Worm (Caenorhabditis elegans) whole organism, young adult: ENCODE measurements around the gene strd-1.

Source experiments
- ama-1 ChIP-seq, 3 experiments: fragments of 150-350 bp in 1 of 3; sonication (generic microtip) in 2 of 3; optimal IDR thresholded peaks; 2 replicates each; lab custom pipeline; 2014 to 2018; ENCODE audit warnings: missing biosample characterization in 2 of 3, missing genetic modification characterization in 2 of 3, missing genetic modification reagents in 2 of 3
- dpl-1 ChIP-seq: fragments of 150-350 bp; optimal IDR thresholded peaks from 2 replicates; lab custom pipeline; 2014; ENCODE audit warnings: missing biosample characterization, missing genetic modification reagents, missing genetic modification characterization

DNA sequence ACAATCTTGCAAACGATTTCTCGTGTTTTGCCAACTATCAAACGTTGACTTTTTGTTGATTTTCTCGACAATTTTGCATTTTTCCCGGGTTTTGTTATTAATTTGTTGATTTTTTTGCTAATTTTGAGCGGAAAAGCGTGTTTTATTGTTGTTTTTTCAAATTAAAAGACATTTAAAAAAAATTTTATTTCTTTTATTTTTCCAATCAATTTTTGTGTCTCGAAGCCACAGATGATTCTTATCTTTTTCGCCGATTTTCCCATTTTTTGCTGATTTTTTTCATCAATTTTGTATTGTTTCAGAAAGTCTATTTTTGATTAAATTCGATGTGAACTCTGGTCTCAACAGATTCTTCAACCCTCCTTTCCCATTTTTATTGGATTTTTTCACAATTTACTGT is 11.3 kb upstream of the strd-1 start, which contains the start of gene rle-1:
- no peak for TF ChIP-seq ama-1 (optimal IDR thresholded peaks at IDR 0.05; lab: Kevin White, UChicago)
- TF ChIP-seq ama-1 (GFP tag; optimal IDR thresholded peaks at IDR 0.05; lab: Kevin White, UChicago) = no peak
- no peak for TF ChIP-seq dpl-1 (GFP tag; lab: Kevin White, UChicago)
